Worm (Caenorhabditis elegans): ENCODE data around the gene srj-22.

DNA sequence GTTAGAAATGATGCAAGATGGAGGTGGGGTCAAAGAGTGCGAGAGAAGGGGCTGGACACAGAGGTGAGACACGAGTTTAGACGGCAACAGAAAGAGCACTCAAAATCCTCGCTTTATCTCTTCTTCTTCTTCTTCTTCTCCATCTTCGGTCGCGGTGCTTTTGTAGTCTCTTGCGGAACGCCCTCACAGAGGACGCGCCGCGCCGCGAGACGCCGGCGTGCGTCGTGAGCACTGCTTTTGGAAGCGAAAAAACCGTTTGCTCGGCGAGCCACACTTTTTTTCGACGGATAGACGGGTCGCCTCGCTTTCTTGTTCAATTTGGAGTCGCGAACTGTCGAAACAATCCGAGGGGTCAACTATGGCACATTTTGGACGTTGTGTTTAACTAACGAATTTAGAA is 47.4 kb upstream of the srj-22 start, which contains the start of gene D1054.9:
- TF ChIP-seq snpc-4 (tag; optimal IDR thresholded peaks at IDR 0.05) (no peak), aly-2 (tag; optimal IDR thresholded peaks at IDR 0.05) (no peak)

All from whole organism, L1 larva.